Worm (Caenorhabditis elegans) whole organism, L4 larva: ENCODE data around the gene K09F5.4.
A peak's percentile ranks its signal among the peaks of the same experiment; 100 is the strongest.

Experiments used
- R02D3.7 ChIP-seq: fragments of 150-350 bp; sonication (generic microtip); optimal IDR thresholded peaks from 3 replicates; lab custom pipeline; 2014; ENCODE audit warnings: missing biosample characterization, missing genetic modification characterization
- T20F7.1 ChIP-seq: fragments of 200-800 bp; sonication (Bioruptor generic); optimal IDR thresholded peaks from 2 replicates; lab custom pipeline; 2018; ENCODE audit warnings: mild to moderate bottlenecking, missing genetic modification characterization, missing compliant biosample characterization
- Y105C5A.15 ChIP-seq: fragments of 200-800 bp; sonication (Bioruptor generic); IDR thresholded peaks from 2 replicates; pipeline ENCODE4 v1.3.6; 2022; ENCODE audit warnings: missing genetic modification characterization, missing compliant biosample characterization
- Y5F2A.4 ChIP-seq: fragments of 200-800 bp; sonication (Bioruptor generic); optimal IDR thresholded peaks from 2 replicates; lab custom pipeline; 2018; ENCODE audit warnings: mild to moderate bottlenecking, missing genetic modification characterization, missing compliant biosample characterization
- ZK337.2 ChIP-seq: fragments of 200-800 bp; sonication (Bioruptor generic); IDR thresholded peaks from 2 replicates; pipeline ENCODE4 v1.3.6; 2022; ENCODE audit warnings: missing genetic modification reagents, missing genetic modification characterization, missing compliant biosample characterization
- ama-1 ChIP-seq: fragments of 150-350 bp; optimal IDR thresholded peaks from 2 replicates; lab custom pipeline; 2014; ENCODE audit warnings: inconsistent platforms, mixed read lengths
- ceh-20 ChIP-seq: fragments of 200-800 bp; sonication (Bioruptor generic); IDR thresholded peaks from 2 replicates; pipeline ENCODE4 v1.3.6; 2022; ENCODE audit warnings: missing genetic modification reagents, missing genetic modification characterization, missing compliant biosample characterization
- ceh-32 ChIP-seq: sonication (generic microtip); optimal IDR thresholded peaks from 2 replicates; lab custom pipeline; 2016; ENCODE audit warnings: mild to moderate bottlenecking, missing genetic modification characterization, missing compliant biosample characterization; ENCODE audit not compliant: poor library complexity
- ceh-62 ChIP-seq: sonication (generic microtip); optimal IDR thresholded peaks from 2 replicates; lab custom pipeline; 2017; ENCODE audit warnings: missing biosample characterization, missing genetic modification characterization
- ceh-82 ChIP-seq: sonication (generic microtip); optimal IDR thresholded peaks from 2 replicates; lab custom pipeline; 2017; ENCODE audit warnings: missing biosample characterization, missing genetic modification characterization
- daf-16 ChIP-seq, 3 experiments: sonication (generic microtip); optimal IDR thresholded peaks; 2 replicates each; lab custom pipeline; 2016 to 2017; ENCODE audit warnings: missing genetic modification characterization in 3 of 3, missing genetic modification reagents in 3 of 3, mild to moderate bottlenecking in 2 of 3, missing compliant biosample characterization in 2 of 3, missing biosample characterization in 1 of 3, moderate library complexity in 1 of 3
- dve-1 ChIP-seq: sonication (generic microtip); optimal IDR thresholded peaks from 2 replicates; lab custom pipeline; 2017; ENCODE audit warnings: antibody characterized with exemption, mild to moderate bottlenecking, missing genetic modification characterization, missing compliant biosample characterization; ENCODE audit not compliant: insufficient read depth
- egl-43 ChIP-seq: fragments of 200-800 bp; sonication (Bioruptor generic); IDR thresholded peaks from 2 replicates; pipeline ENCODE4 v1.3.6; 2022; ENCODE audit warnings: missing genetic modification reagents, missing genetic modification characterization, missing compliant biosample characterization
- fos-1 ChIP-seq: fragments of 150-350 bp; optimal IDR thresholded peaks from 2 replicates; lab custom pipeline; 2014; ENCODE audit warnings: missing biosample characterization, missing genetic modification characterization
- hlh-30 ChIP-seq: sonication (generic microtip); optimal IDR thresholded peaks from 2 replicates; lab custom pipeline; 2017; ENCODE audit warnings: antibody characterized with exemption, mild to moderate bottlenecking, missing genetic modification characterization, missing compliant biosample characterization; ENCODE audit not compliant: insufficient read depth
- lin-15B ChIP-seq: fragments of 150-350 bp; sonication (generic microtip); optimal IDR thresholded peaks from 3 replicates; lab custom pipeline; 2014; ENCODE audit warnings: missing biosample characterization, missing genetic modification characterization
- lin-39 ChIP-seq: fragments of 150-350 bp; optimal IDR thresholded peaks from 2 replicates; lab custom pipeline; 2014; ENCODE audit warnings: missing biosample characterization, missing genetic modification reagents, missing genetic modification characterization
- madf-5 ChIP-seq, 2 experiments: fragments of 200-800 bp; sonication (Bioruptor generic); IDR thresholded peaks; 2 replicates each; pipeline ENCODE4 v1.3.6; 2022; ENCODE audit warnings: missing compliant biosample characterization in 2 of 2, missing genetic modification characterization in 2 of 2
- madf-9 ChIP-seq: fragments of 200-800 bp; sonication (Bioruptor generic); conservative IDR thresholded peaks from 2 replicates; pipeline ENCODE4 v1.3.6; 2022; ENCODE audit warnings: missing genetic modification reagents, missing genetic modification characterization, missing compliant biosample characterization
- mdl-1 ChIP-seq, 2 experiments: fragments of 150-350 bp in 1 of 2; sonication (generic microtip) in 1 of 2; optimal IDR thresholded peaks; 2 replicates each; lab custom pipeline; 2014 to 2017; ENCODE audit warnings: missing biosample characterization in 2 of 2, missing genetic modification characterization in 2 of 2
- mdt-29 ChIP-seq: fragments of 200-800 bp; sonication (Bioruptor generic); IDR thresholded peaks from 2 replicates; pipeline ENCODE4 v1.3.6; 2022; ENCODE audit warnings: missing genetic modification reagents, missing genetic modification characterization, missing compliant biosample characterization
- mes-2 ChIP-seq: sonication (generic microtip); optimal IDR thresholded peaks from 2 replicates; lab custom pipeline; 2016; ENCODE audit warnings: missing genotype, mild to moderate bottlenecking, missing genetic modification characterization, missing compliant biosample characterization; ENCODE audit not compliant: poor library complexity, severe bottlenecking
- mxl-2 ChIP-seq: fragments of 200-800 bp; sonication (Bioruptor generic); conservative IDR thresholded peaks from 2 replicates; pipeline ENCODE4 v1.3.6; 2022; ENCODE audit warnings: missing genetic modification reagents, missing genetic modification characterization, missing compliant biosample characterization
- nhr-102 ChIP-seq: sonication (generic microtip); optimal IDR thresholded peaks from 2 replicates; lab custom pipeline; 2016; ENCODE audit warnings: mild to moderate bottlenecking, missing genetic modification characterization, moderate library complexity, missing compliant biosample characterization
- nhr-11 ChIP-seq: fragments of 150-350 bp; optimal IDR thresholded peaks from 2 replicates; lab custom pipeline; 2014; ENCODE audit warnings: missing biosample characterization, missing genetic modification characterization
- nhr-111 ChIP-seq: fragments of 200-800 bp; sonication (Bioruptor generic); optimal IDR thresholded peaks from 2 replicates; lab custom pipeline; 2018; ENCODE audit warnings: mild to moderate bottlenecking, missing genetic modification characterization, missing compliant biosample characterization
- nhr-237 ChIP-seq: sonication (generic microtip); optimal IDR thresholded peaks from 2 replicates; lab custom pipeline; 2017; ENCODE audit warnings: missing biosample characterization, missing genetic modification characterization
- nhr-25 ChIP-seq: sonication (generic microtip); optimal IDR thresholded peaks from 2 replicates; lab custom pipeline; 2017; ENCODE audit warnings: missing genetic modification characterization, mild to moderate bottlenecking, missing compliant biosample characterization, antibody characterized with exemption, moderate library complexity, borderline replicate concordance; ENCODE audit not compliant: insufficient read depth
- nhr-28 ChIP-seq: fragments of 150-350 bp; optimal IDR thresholded peaks from 2 replicates; lab custom pipeline; 2014; ENCODE audit warnings: missing biosample characterization, missing genetic modification characterization
- nhr-41 ChIP-seq: fragments of 200-800 bp; sonication (Bioruptor generic); IDR thresholded peaks from 2 replicates; pipeline ENCODE4 v1.3.6; 2022; ENCODE audit warnings: missing genetic modification reagents, missing genetic modification characterization, missing compliant biosample characterization
- nhr-48 ChIP-seq: sonication (generic microtip); optimal IDR thresholded peaks from 2 replicates; lab custom pipeline; 2016; ENCODE audit warnings: mild to moderate bottlenecking, missing genetic modification characterization, missing compliant biosample characterization
- nhr-6 ChIP-seq: fragments of 150-350 bp; optimal IDR thresholded peaks from 2 replicates; lab custom pipeline; 2014; ENCODE audit warnings: missing biosample characterization, missing genetic modification characterization
- nhr-76 ChIP-seq: fragments of 150-350 bp; optimal IDR thresholded peaks from 2 replicates; lab custom pipeline; 2014; ENCODE audit warnings: missing biosample characterization, missing genetic modification characterization
- nhr-77 ChIP-seq: fragments of 150-350 bp; optimal IDR thresholded peaks from 2 replicates; lab custom pipeline; 2014; ENCODE audit warnings: missing biosample characterization, missing genetic modification characterization
- pha-4 ChIP-seq, 2 experiments: fragments of 150-350 bp in 1 of 2; fragments of 200-800 bp in 1 of 2; sonication (Bioruptor generic) in 1 of 2; IDR thresholded peaks in 1 of 2; optimal IDR thresholded peaks in 1 of 2; 2 replicates each; pipeline versions ENCODE4 v1.3.6 to Lab custom; 2014 to 2022; ENCODE audit warnings: missing genetic modification characterization in 2 of 2, missing genetic modification reagents in 2 of 2, missing biosample characterization in 1 of 2, missing compliant biosample characterization in 1 of 2
- php-3 ChIP-seq: fragments of 200-800 bp; sonication (Bioruptor generic); IDR thresholded peaks from 2 replicates; pipeline ENCODE4 v1.3.6; 2022; ENCODE audit warnings: missing genetic modification reagents, missing genetic modification characterization, missing compliant biosample characterization
- pqm-1 ChIP-seq: sonication (generic microtip); optimal IDR thresholded peaks from 2 replicates; lab custom pipeline; 2017; ENCODE audit warnings: missing biosample characterization, missing genetic modification characterization
- sdz-12 ChIP-seq: fragments of 200-800 bp; sonication (Bioruptor generic); optimal IDR thresholded peaks from 2 replicates; lab custom pipeline; 2018; ENCODE audit warnings: mild to moderate bottlenecking, missing genetic modification characterization, missing compliant biosample characterization
- set-16 ChIP-seq: fragments of 200-800 bp; sonication (Bioruptor generic); IDR thresholded peaks from 2 replicates; pipeline ENCODE4 v1.3.6; 2022; ENCODE audit warnings: missing genetic modification reagents, missing genetic modification characterization, missing compliant biosample characterization
- snpc-1.2 ChIP-seq: fragments of 200-800 bp; sonication (Bioruptor generic); IDR thresholded peaks from 2 replicates; pipeline ENCODE4 v1.3.6; 2022; ENCODE audit warnings: missing genetic modification reagents, missing genetic modification characterization, missing compliant biosample characterization
- snpc-4 ChIP-seq: fragments of 150-350 bp; optimal IDR thresholded peaks from 2 replicates; lab custom pipeline; 2014; ENCODE audit warnings: missing biosample characterization, missing genetic modification characterization
- spr-3 ChIP-seq: fragments of 200-800 bp; sonication (Bioruptor generic); optimal IDR thresholded peaks from 2 replicates; lab custom pipeline; 2018; ENCODE audit warnings: mild to moderate bottlenecking, missing genetic modification characterization, missing compliant biosample characterization
- unc-39 ChIP-seq: sonication (generic microtip); optimal IDR thresholded peaks from 2 replicates; lab custom pipeline; 2017; ENCODE audit warnings: missing biosample characterization, missing genetic modification characterization
- unc-62 ChIP-seq, 3 experiments: fragments of 150-350 bp in 1 of 3; sonication (generic microtip); optimal IDR thresholded peaks in 2 of 3; peaks in 1 of 3; 1 replicate in 1 of 3; 2 replicates in 2 of 3; lab custom pipeline; 2014 to 2017; ENCODE audit warnings: missing biosample characterization in 3 of 3, missing genetic modification characterization in 3 of 3, missing genetic modification reagents in 3 of 3, missing genotype in 1 of 3
- vab-7 ChIP-seq: fragments of 200-800 bp; sonication (Bioruptor generic); IDR thresholded peaks from 2 replicates; pipeline ENCODE4 v1.3.6; 2022; ENCODE audit warnings: missing genetic modification reagents, missing genetic modification characterization, missing compliant biosample characterization
- zag-1 ChIP-seq: fragments of 150-350 bp; optimal IDR thresholded peaks from 2 replicates; lab custom pipeline; 2014; ENCODE audit warnings: missing biosample characterization, missing genetic modification characterization
- zfp-2 ChIP-seq: sonication (generic microtip); optimal IDR thresholded peaks from 2 replicates; lab custom pipeline; 2016; ENCODE audit warnings: mild to moderate bottlenecking, missing genetic modification characterization, missing compliant biosample characterization
- zfp-3 ChIP-seq: fragments of 200-800 bp; sonication (Bioruptor generic); conservative IDR thresholded peaks from 2 replicates; pipeline ENCODE4 v1.3.6; 2022; ENCODE audit warnings: missing genetic modification reagents, missing genetic modification characterization, missing compliant biosample characterization
- zip-2 ChIP-seq: fragments of 150-350 bp; optimal IDR thresholded peaks from 2 replicates; lab custom pipeline; 2014; ENCODE audit warnings: missing biosample characterization, missing genetic modification characterization
- ztf-7 ChIP-seq: fragments of 150-350 bp; optimal IDR thresholded peaks from 2 replicates; lab custom pipeline; 2014; ENCODE audit warnings: missing biosample characterization, missing genetic modification characterization

Gene K09F5.4

DNA sequence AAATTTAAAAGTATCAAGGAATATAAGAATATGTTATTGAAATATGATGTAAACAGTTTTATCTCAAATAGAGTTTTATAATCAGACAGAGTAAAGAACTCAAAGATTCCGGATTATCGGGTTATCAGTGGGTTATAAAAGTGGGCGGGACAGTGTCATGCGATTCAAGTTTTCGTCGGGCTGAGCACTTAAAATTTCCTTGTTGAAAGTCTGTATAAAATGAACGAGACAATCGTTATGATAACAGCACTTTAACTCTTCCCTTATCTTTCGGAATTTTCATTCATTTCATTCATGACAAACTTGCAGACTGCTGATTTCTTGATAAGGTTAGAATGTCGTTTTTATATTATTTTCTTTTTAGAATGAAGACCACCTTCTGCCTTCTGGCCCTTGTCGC, 15.1 kb upstream of the K09F5.4 start, which contains the start of gene spp-14 (continued):
- TF ChIP-seq zfp-2 (tag; lab: Kevin White, UChicago) (no peak), vab-7 (GFP tag; lab: Robert Waterston, UW) (no peak), nhr-11 (tag; lab: Kevin White, UChicago) (no peak), unc-62 (GFP tag; optimal IDR thresholded peaks at IDR 0.05 in 1 of 2; lab: Kevin White, UChicago) (peak in 1 of 2 experiments; percentile 55), unc-62 (tag; optimal IDR thresholded peaks at IDR 0.05; lab: Kevin White, UChicago) (no peak), ama-1 (lab: Kevin White, UChicago) (no peak), nhr-48 (tag; lab: Kevin White, UChicago) (peak; percentile 69), nhr-28 (peak; percentile 48), mdl-1 (tag; optimal IDR thresholded peaks at IDR 0.05; lab: Kevin White, UChicago) (no peak), set-16 (GFP tag; lab: Robert Waterston, UW) (no peak), zip-2 (tag; lab: Kevin White, UChicago) (no peak), T20F7.1 (GFP tag; lab: Kevin White, UChicago) (no peak), sdz-12 (GFP tag; lab: Kevin White, UChicago) (no peak), zfp-3 (GFP tag; lab: Robert Waterston, UW) (no peak), snpc-4 (tag; lab: Kevin White, UChicago) (no peak), Y5F2A.4 (no peak), madf-5 (GFP tag; IDR thresholded peaks at IDR 0.05; lab: Robert Waterston, UW) (no peak), ceh-62 (tag; lab: Kevin White, UChicago) (no peak), nhr-111 (GFP tag; lab: Kevin White, UChicago) (no peak), mes-2 (tag; lab: Kevin White, UChicago) (peak; percentile 27), nhr-102 (peak; percentile 28), ceh-20 (GFP tag; lab: Robert Waterston, UW) (no peak), madf-9 (GFP tag; lab: Robert Waterston, UW) (no peak), php-3 (GFP tag; lab: Robert Waterston, UW) (peak; percentile 89), snpc-1.2 (GFP tag; lab: Robert Waterston, UW) (no peak), dve-1 (tag; lab: Kevin White, UChicago) (peak; percentile 96), pha-4 (GFP tag; IDR thresholded peaks at IDR 0.05; lab: Robert Waterston, UW) (no peak), pha-4 (tag; optimal IDR thresholded peaks at IDR 0.05; lab: Kevin White, UChicago) (no peak), zag-1 (tag; lab: Kevin White, UChicago) (no peak), ztf-7 (tag; lab: Kevin White, UChicago) (no peak), ceh-32 (no peak), nhr-25 (tag; lab: Kevin White, UChicago) (no peak), ceh-82 (tag; lab: Kevin White, UChicago) (no peak), egl-43 (no peak), hlh-30 (tag; lab: Kevin White, UChicago) (peak; percentile 42), daf-16 (GFP tag; optimal IDR thresholded peaks at IDR 0.05; lab: Kevin White, UChicago) (peak in 1 of 2 experiments; percentile 55), daf-16 (tag; optimal IDR thresholded peaks at IDR 0.05; lab: Kevin White, UChicago) (peak; percentile 94), Y105C5A.15 (GFP tag; lab: Robert Waterston, UW) (no peak), spr-3 (GFP tag; lab: Kevin White, UChicago) (no peak), nhr-237 (tag; lab: Kevin White, UChicago) (no peak), unc-39 (tag; lab: Kevin White, UChicago) (no peak), R02D3.7 (no peak), fos-1 (tag; lab: Kevin White, UChicago) (no peak), nhr-6 (tag; lab: Kevin White, UChicago) (no peak), nhr-76 (tag; lab: Kevin White, UChicago) (no peak), pqm-1 (tag; lab: Kevin White, UChicago) (peak; percentile 85), mxl-2 (GFP tag; lab: Robert Waterston, UW) (no peak), mdt-29 (no peak), nhr-77 (tag; lab: Kevin White, UChicago) (peak; percentile 55), lin-39 (tag; lab: Kevin White, UChicago) (no peak), lin-15B (tag; lab: Kevin White, UChicago) (no peak), nhr-41 (GFP tag; lab: Robert Waterston, UW) (no peak), ZK337.2 (GFP tag; lab: Robert Waterston, UW) (no peak)
